Worm (Caenorhabditis elegans): ENCODE data around the gene nstp-5.
A peak's percentile ranks its signal among the peaks of the same experiment; 100 is the strongest.

Gene nstp-5

ce11 chrIV:12835363-12835762, 20.0 kb upstream of the nstp-5 start:
- no peak for TF ChIP-seq unc-39 (tag; optimal IDR thresholded peaks at IDR 0.05)
- TF ChIP-seq ztf-11 (tag; optimal IDR thresholded peaks at IDR 0.05) = no peak

ce11 chrIV:12836208-12836607, 19.1 kb upstream of the nstp-5 start, which contains the start of gene M02B1.3:
TSS of gene M02B1.3 (plus strand) at chrIV:12836508.
- no peak for TF ChIP-seq ama-1 (optimal IDR thresholded peaks at IDR 0.05)
- TF ChIP-seq Y55F3AM.14 (GFP tag; optimal IDR thresholded peaks at IDR 0.05) = no peak
- no peak for TF ChIP-seq gmeb-1 (tag; optimal IDR thresholded peaks at IDR 0.05)
- no peak for TF ChIP-seq ceh-82 (tag; optimal IDR thresholded peaks at IDR 0.05)
- no peak for TF ChIP-seq nhr-6 (tag; optimal IDR thresholded peaks at IDR 0.05)
- TF ChIP-seq unc-55 (GFP tag; optimal IDR thresholded peaks at IDR 0.05) = no peak
- no peak for TF ChIP-seq C34F6.9 (tag; optimal IDR thresholded peaks at IDR 0.05)

- TF ChIP-seq nhr-129 (tag; optimal IDR thresholded peaks at IDR 0.05) = peak; percentile 41
- peak; percentile 17 for TF ChIP-seq nhr-25 (tag; optimal IDR thresholded peaks at IDR 0.05)
- TF ChIP-seq lin-39 (tag; optimal IDR thresholded peaks at IDR 0.05) = no peak
- no peak for TF ChIP-seq elt-3 (tag; optimal IDR thresholded peaks at IDR 0.05)
- TF ChIP-seq sma-9 (GFP tag; optimal IDR thresholded peaks at IDR 0.05) = peak; percentile 32
- no peak for TF ChIP-seq sma-9 (tag; optimal IDR thresholded peaks at IDR 0.05)
- peak; percentile 49 for TF ChIP-seq F13H6.1 (tag; optimal IDR thresholded peaks at IDR 0.05)
- peak; percentile 38 for TF ChIP-seq fos-1 (tag; optimal IDR thresholded peaks at IDR 0.05)
- TF ChIP-seq sem-4 (tag; optimal IDR thresholded peaks at IDR 0.05) = peak; percentile 39
- TF ChIP-seq blmp-1 (tag; optimal IDR thresholded peaks at IDR 0.05; ENCODE audit: insufficient read depth) = peak; percentile 11
Observed at ce11 chrIV:12840348-12840747, 15.0 kb upstream of the nstp-5 start.

ce11 chrIV:12840873-12841272, 14.5 kb upstream of the nstp-5 start:
- no peak for TF ChIP-seq nhr-129 (tag; optimal IDR thresholded peaks at IDR 0.05)
- TF ChIP-seq dmd-4 (tag; optimal IDR thresholded peaks at IDR 0.05) = no peak
- no peak for TF ChIP-seq aly-2 (tag; optimal IDR thresholded peaks at IDR 0.05)
- no peak for TF ChIP-seq nhr-12 (tag; optimal IDR thresholded peaks at IDR 0.05)
- no peak for TF ChIP-seq ama-1 (optimal IDR thresholded peaks at IDR 0.05)
- TF ChIP-seq nhr-25 (tag; optimal IDR thresholded peaks at IDR 0.05) = no peak
- TF ChIP-seq blmp-1 (tag; optimal IDR thresholded peaks at IDR 0.05; ENCODE audit: insufficient read depth) = no peak

ce11 chrIV:12842121-12842520, 13.2 kb upstream of the nstp-5 start:
- TF ChIP-seq snpc-4 (tag; optimal IDR thresholded peaks at IDR 0.05) = no peak
- peak; percentile 71 for TF ChIP-seq skn-1 (tag; optimal IDR thresholded peaks at IDR 0.05)
- TF ChIP-seq nhr-21 (tag; optimal IDR thresholded peaks at IDR 0.05) = no peak
- TF ChIP-seq crh-2 (tag; optimal IDR thresholded peaks at IDR 0.05) = peak; percentile 53
- TF ChIP-seq sma-9 (GFP tag; optimal IDR thresholded peaks at IDR 0.05) = peak; percentile 55
- TF ChIP-seq sma-9 (tag; optimal IDR thresholded peaks at IDR 0.05) = no peak
- no peak for TF ChIP-seq nhr-77 (tag; optimal IDR thresholded peaks at IDR 0.05)
- peak; percentile 32 for TF ChIP-seq gmeb-1 (tag; optimal IDR thresholded peaks at IDR 0.05)
- TF ChIP-seq lsy-2 (tag; optimal IDR thresholded peaks at IDR 0.05) = peak in 1 of 2 experiments; percentile 8
- TF ChIP-seq fos-1 (tag; optimal IDR thresholded peaks at IDR 0.05) = peak; percentile 85

- TF ChIP-seq lin-13 (GFP tag; optimal IDR thresholded peaks at IDR 0.05) = no peak
- TF ChIP-seq C34F6.9 (tag; optimal IDR thresholded peaks at IDR 0.05) = peak; percentile 18
- peak in 1 of 2 experiments; percentile 7 for TF ChIP-seq lsy-2 (tag; optimal IDR thresholded peaks at IDR 0.05)
- no peak for TF ChIP-seq aly-2 (tag; optimal IDR thresholded peaks at IDR 0.05)
Observed at ce11 chrIV:12842895-12843294, 12.5 kb upstream of the nstp-5 start.

- TF ChIP-seq crh-2 (tag; optimal IDR thresholded peaks at IDR 0.05) (peak; percentile 12), nhr-11 (tag; optimal IDR thresholded peaks at IDR 0.05) (no peak), nhr-6 (tag; optimal IDR thresholded peaks at IDR 0.05) (no peak), elt-3 (tag; optimal IDR thresholded peaks at IDR 0.05) (no peak), ztf-11 (tag; optimal IDR thresholded peaks at IDR 0.05) (no peak), C34F6.9 (tag; optimal IDR thresholded peaks at IDR 0.05) (peak; percentile 41), sem-4 (tag; optimal IDR thresholded peaks at IDR 0.05) (no peak), ama-1 (optimal IDR thresholded peaks at IDR 0.05) (no peak), zag-1 (tag; optimal IDR thresholded peaks at IDR 0.05) (no peak), ceh-16 (tag; optimal IDR thresholded peaks at IDR 0.05) (no peak), blmp-1 (tag; optimal IDR thresholded peaks at IDR 0.05; ENCODE audit: insufficient read depth) (no peak), F13H6.1 (tag; optimal IDR thresholded peaks at IDR 0.05) (peak; percentile 28), alr-1 (tag; optimal IDR thresholded peaks at IDR 0.05) (no peak), unc-62 (GFP tag; optimal IDR thresholded peaks at IDR 0.05) (no peak), nhr-129 (tag; optimal IDR thresholded peaks at IDR 0.05) (peak; percentile 18), elt-1 (tag; optimal IDR thresholded peaks at IDR 0.05) (no peak), aly-2 (tag; optimal IDR thresholded peaks at IDR 0.05) (no peak), nhr-10 (tag; optimal IDR thresholded peaks at IDR 0.05) (no peak), unc-55 (GFP tag; optimal IDR thresholded peaks at IDR 0.05) (peak; percentile 44), nhr-25 (tag; optimal IDR thresholded peaks at IDR 0.05) (no peak), sma-9 (GFP tag; optimal IDR thresholded peaks at IDR 0.05) (peak; percentile 30), sma-9 (tag; optimal IDR thresholded peaks at IDR 0.05) (no peak), lin-13 (GFP tag; optimal IDR thresholded peaks at IDR 0.05) (peak; percentile 8), sma-3 (GFP tag; optimal IDR thresholded peaks at IDR 0.05) (no peak), lin-11 (tag; optimal IDR thresholded peaks at IDR 0.05) (peak; percentile 6), peb-1 (tag; optimal IDR thresholded peaks at IDR 0.05) (no peak), egl-27 (tag; optimal IDR thresholded peaks at IDR 0.05) (no peak)
Observed at ce11 chrIV:12845596-12845995, 9.8 kb upstream of the nstp-5 start, which contains the start of gene txt-19. TSS of gene txt-19 (plus strand) at chrIV:12845899.
